Worm (Caenorhabditis elegans): ENCODE results near the gene F57B1.5.

ce11 chrV:13207426-13207825 is at the start of gene F57B1.5:
- TF ChIP-seq klf-2 (GFP tag; conservative IDR thresholded peaks at IDR 0.05) (no peak), flt-1 (GFP tag; IDR thresholded peaks at IDR 0.05) (no peak), cog-1 (tag; optimal IDR thresholded peaks at IDR 0.05) (no peak), T22C8.4 (GFP tag; IDR thresholded peaks at IDR 0.05) (no peak)
